Fruit fly (Drosophila melanogaster): ENCODE measurements around the gene CG1785.

The CG1785 gene

DNA sequence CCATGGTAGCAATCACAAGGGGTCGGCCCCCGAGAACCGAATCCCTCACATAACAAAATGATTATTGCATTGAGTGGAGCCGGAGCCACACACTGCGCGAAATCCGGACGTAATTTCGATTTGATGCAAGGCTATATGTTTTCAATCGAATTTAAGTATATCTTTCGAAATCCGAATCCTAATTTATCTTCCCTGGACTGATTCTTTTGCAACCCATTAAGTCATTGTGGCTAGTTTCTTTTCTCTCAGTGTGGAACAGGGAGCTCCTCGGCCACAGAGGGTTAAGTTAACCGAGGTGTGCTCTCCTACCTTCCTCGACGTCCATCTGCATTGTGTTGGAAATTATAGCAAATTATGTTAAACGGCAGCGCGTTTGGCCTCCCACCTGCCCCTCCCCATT lies 47.5 kb downstream of the CG1785 start:
- no peak for TF ChIP-seq Abd-B (GFP tag; optimal IDR thresholded peaks at IDR 0.05)
- peak; percentile 30 for TF ChIP-seq HLH106 (tag; optimal IDR thresholded peaks at IDR 0.05)
- no peak for TF ChIP-seq dsf (GFP tag; optimal IDR thresholded peaks at IDR 0.05; ENCODE audit: borderline replicate concordance)
- TF ChIP-seq Hnf4 (GFP tag; optimal IDR thresholded peaks at IDR 0.05) = peak; percentile 17
- TF ChIP-seq Vsx2 (GFP tag; optimal IDR thresholded peaks at IDR 0.05; ENCODE audit: partially characterized antibody) = no peak
- no peak for TF ChIP-seq N (GFP tag; optimal IDR thresholded peaks at IDR 0.05)
- no peak for TF ChIP-seq Dfd (GFP tag; optimal IDR thresholded peaks at IDR 0.05)
- peak; percentile 11 for TF ChIP-seq psq (GFP tag; optimal IDR thresholded peaks at IDR 0.05)
- peak; percentile 28 for TF ChIP-seq OdsH (GFP tag; optimal IDR thresholded peaks at IDR 0.05)
- no peak for TF ChIP-seq tai (GFP tag; optimal IDR thresholded peaks at IDR 0.05)
- TF ChIP-seq ey (GFP tag; optimal IDR thresholded peaks at IDR 0.05) = peak; percentile 58
- no peak for TF ChIP-seq Jra (GFP tag; optimal IDR thresholded peaks at IDR 0.05)
- no peak for TF ChIP-seq Myc (optimal IDR thresholded peaks at IDR 0.05)
- TF ChIP-seq sage (GFP tag; optimal IDR thresholded peaks at IDR 0.05) = no peak
- no peak for TF ChIP-seq Sp1 (GFP tag; optimal IDR thresholded peaks at IDR 0.05)
- no peak for TF ChIP-seq Hr83 (GFP tag; optimal IDR thresholded peaks at IDR 0.05; ENCODE audit: poor library complexity, severe bottlenecking)
- no peak for TF ChIP-seq br (GFP tag; optimal IDR thresholded peaks at IDR 0.05)
- peak; percentile 42 for TF ChIP-seq woc (GFP tag; optimal IDR thresholded peaks at IDR 0.05)
- no peak for TF ChIP-seq brk (GFP tag; optimal IDR thresholded peaks at IDR 0.05)
- TF ChIP-seq Rel (GFP tag; optimal IDR thresholded peaks at IDR 0.05) = no peak
- TF ChIP-seq Rel (tag; optimal IDR thresholded peaks at IDR 0.05) = no peak
- TF ChIP-seq lola (GFP tag; optimal IDR thresholded peaks at IDR 0.05) = no peak
- TF ChIP-seq rgr (GFP tag; optimal IDR thresholded peaks at IDR 0.05) = peak; percentile 26
- TF ChIP-seq dl (GFP tag; optimal IDR thresholded peaks at IDR 0.05; ENCODE audit: insufficient read depth in 1 of 2, partially characterized antibody in 2 of 2) = no peak
- no peak for TF ChIP-seq Mio (GFP tag; optimal IDR thresholded peaks at IDR 0.05)
- no peak for TF ChIP-seq dmrt93B (GFP tag; optimal IDR thresholded peaks at IDR 0.05)
- TF ChIP-seq pan (optimal IDR thresholded peaks at IDR 0.05) = no peak
- peak in 1 of 2 experiments; percentile 34 for TF ChIP-seq foxo (GFP tag; optimal IDR thresholded peaks at IDR 0.05)
- no peak for TF ChIP-seq Dif (GFP tag; optimal IDR thresholded peaks at IDR 0.05; ENCODE audit: partially characterized antibody)
- TF ChIP-seq sv (GFP tag; optimal IDR thresholded peaks at IDR 0.05) = no peak
- no peak for TF ChIP-seq usp (GFP tag; optimal IDR thresholded peaks at IDR 0.05)
- no peak for TF ChIP-seq jim (GFP tag; optimal IDR thresholded peaks at IDR 0.05)
- TF ChIP-seq fru (GFP tag; optimal IDR thresholded peaks at IDR 0.05) = peak; percentile 42
- TF ChIP-seq Hr78 (GFP tag; optimal IDR thresholded peaks at IDR 0.05) = no peak
- no peak for TF ChIP-seq CG32264 (GFP tag; optimal IDR thresholded peaks at IDR 0.05)
- no peak for TF ChIP-seq CG9705 (GFP tag; optimal IDR thresholded peaks at IDR 0.05)
- peak; percentile 44 for TF ChIP-seq h (GFP tag; optimal IDR thresholded peaks at IDR 0.05)
- no peak for TF ChIP-seq GATAd (GFP tag; optimal IDR thresholded peaks at IDR 0.05)
- TF ChIP-seq CrebA (GFP tag; optimal IDR thresholded peaks at IDR 0.05; ENCODE audit: borderline replicate concordance) = no peak

dm6 chrX:8765270-8765669 lies 50.5 kb downstream of the CG1785 start:
- TF ChIP-seq Hnf4 (GFP tag; optimal IDR thresholded peaks at IDR 0.05) = no peak
- TF ChIP-seq woc (GFP tag; optimal IDR thresholded peaks at IDR 0.05) = no peak
- no peak for TF ChIP-seq jim (GFP tag; optimal IDR thresholded peaks at IDR 0.05)
- TF ChIP-seq dl (GFP tag; optimal IDR thresholded peaks at IDR 0.05; ENCODE audit: insufficient read depth in 1 of 2, partially characterized antibody in 2 of 2) = no peak
- no peak for TF ChIP-seq lola (GFP tag; optimal IDR thresholded peaks at IDR 0.05)
- no peak for TF ChIP-seq Hr83 (GFP tag; optimal IDR thresholded peaks at IDR 0.05; ENCODE audit: poor library complexity, severe bottlenecking)
- TF ChIP-seq Rel (GFP tag; optimal IDR thresholded peaks at IDR 0.05) = no peak
- TF ChIP-seq Rel (tag; optimal IDR thresholded peaks at IDR 0.05) = no peak

All from whole organism, wandering third instar larva.